Worm (Caenorhabditis elegans): ENCODE data around the gene C15H11.10.

Gene C15H11.10

ce11 chrV:14347234-14347826, 44.6 kb upstream of the C15H11.10 start, which contains the start of gene cept-2 (continued):
- no peak for TF ChIP-seq zag-1 (tag; optimal IDR thresholded peaks at IDR 0.05)
- no peak for TF ChIP-seq sdz-12 (GFP tag; optimal IDR thresholded peaks at IDR 0.05)
- peak; percentile 48; the same call in 1 of the 2 replicates for TF ChIP-seq tra-1 (GFP tag; IDR thresholded peaks at IDR 0.05)
- no peak for TF ChIP-seq dmd-8 (GFP tag; IDR thresholded peaks at IDR 0.05)
- TF ChIP-seq ceh-20 (GFP tag; IDR thresholded peaks at IDR 0.05): peak; percentile 88
- TF ChIP-seq unc-39 (tag; optimal IDR thresholded peaks at IDR 0.05): no peak
- TF ChIP-seq php-3 (GFP tag; IDR thresholded peaks at IDR 0.05): peak; percentile 53; the same call in 1 of the 2 replicates
- TF ChIP-seq nhr-237 (tag; optimal IDR thresholded peaks at IDR 0.05): no peak
- peak; percentile 70 for TF ChIP-seq zfp-2 (tag; optimal IDR thresholded peaks at IDR 0.05)
- TF ChIP-seq zip-11 (GFP tag; IDR thresholded peaks at IDR 0.05): no peak
- TF ChIP-seq set-16 (GFP tag; IDR thresholded peaks at IDR 0.05): no peak
- TF ChIP-seq Y5F2A.4 (GFP tag; optimal IDR thresholded peaks at IDR 0.05): no peak
- peak; percentile 38 for TF ChIP-seq ces-1 (GFP tag; optimal IDR thresholded peaks at IDR 0.05)
- TF ChIP-seq lin-15B (tag; optimal IDR thresholded peaks at IDR 0.05): no peak
- TF ChIP-seq unc-130 (GFP tag; optimal IDR thresholded peaks at IDR 0.05): peak; percentile 80
- peak; percentile 85 for TF ChIP-seq hlh-11 (tag; optimal IDR thresholded peaks at IDR 0.05)
- TF ChIP-seq gei-8 (GFP tag; optimal IDR thresholded peaks at IDR 0.05): no peak
- TF ChIP-seq zip-2 (tag; optimal IDR thresholded peaks at IDR 0.05): peak; percentile 59
- no peak for TF ChIP-seq F26F4.8 (GFP tag; conservative IDR thresholded peaks at IDR 0.05)
- TF ChIP-seq aha-1 (tag): peak; percentile 97
- peak; percentile 63 for TF ChIP-seq F49E8.2 (tag; optimal IDR thresholded peaks at IDR 0.05; ENCODE audit: borderline replicate concordance)
- no peak for TF ChIP-seq nhr-10 (tag; optimal IDR thresholded peaks at IDR 0.05)
- TF ChIP-seq duxl-1 (tag; optimal IDR thresholded peaks at IDR 0.05; ENCODE audit: poor library complexity): peak; percentile 92
- peak; percentile 88 for TF ChIP-seq nhr-28 (tag; optimal IDR thresholded peaks at IDR 0.05)
- TF ChIP-seq nhr-102 (tag; optimal IDR thresholded peaks at IDR 0.05): no peak
- TF ChIP-seq rbr-2 (tag; optimal IDR thresholded peaks at IDR 0.05): peak; percentile 94
- peak; percentile 89 for TF ChIP-seq dpl-1 (GFP tag; optimal IDR thresholded peaks at IDR 0.05)
- peak; percentile 80 for TF ChIP-seq hlh-30 (tag; optimal IDR thresholded peaks at IDR 0.05; ENCODE audit: insufficient read depth)
- TF ChIP-seq cey-2 (tag; optimal IDR thresholded peaks at IDR 0.05; ENCODE audit: borderline replicate concordance, insufficient read depth): no peak
- no peak for TF ChIP-seq F44E2.7 (GFP tag; IDR thresholded peaks at IDR 0.05)
- TF ChIP-seq lin-1 (GFP tag; IDR thresholded peaks at IDR 0.05): no peak
- peak; percentile 99 for TF ChIP-seq mes-2 (tag; optimal IDR thresholded peaks at IDR 0.05; ENCODE audit: poor library complexity, severe bottlenecking)
- TF ChIP-seq hif-1 (tag; optimal IDR thresholded peaks at IDR 0.05): peak in 1 of 2 experiments; percentile 85
- TF ChIP-seq saeg-2 (GFP tag; IDR thresholded peaks at IDR 0.05): no peak
- no peak for TF ChIP-seq daf-12 (tag; optimal IDR thresholded peaks at IDR 0.05)
- 0 out of 2 replicates have a peak, but pooled peaks have one; percentile 18 for TF ChIP-seq lin-29 (GFP tag; IDR thresholded peaks at IDR 0.05)
- TF ChIP-seq arid-1 (GFP tag; conservative IDR thresholded peaks at IDR 0.05): no peak
- peak; percentile 99 for TF ChIP-seq lin-38 (GFP tag; IDR thresholded peaks at IDR 0.05)
- TF ChIP-seq egl-43 (GFP tag; IDR thresholded peaks at IDR 0.05): peak; percentile 62; the same call in 1 of the 2 replicates
- TF ChIP-seq egl-27 (tag; optimal IDR thresholded peaks at IDR 0.05): no peak
- peak; percentile 100 for TF ChIP-seq nhr-6 (tag; optimal IDR thresholded peaks at IDR 0.05)
- TF ChIP-seq snpc-1.2 (GFP tag; IDR thresholded peaks at IDR 0.05): peak; percentile 58; the same call in 1 of the 2 replicates
- TF ChIP-seq jun-1 (tag; optimal IDR thresholded peaks at IDR 0.05): no peak
- TF ChIP-seq dve-1 (tag; optimal IDR thresholded peaks at IDR 0.05; ENCODE audit: insufficient read depth): peak; percentile 97
- no peak for TF ChIP-seq mxl-2 (GFP tag; conservative IDR thresholded peaks at IDR 0.05)
- no peak for TF ChIP-seq ama-1 (optimal IDR thresholded peaks at IDR 0.05)
- TF ChIP-seq nhr-25 (tag; optimal IDR thresholded peaks at IDR 0.05; ENCODE audit: borderline replicate concordance, insufficient read depth): peak; percentile 15
- TF ChIP-seq tag-97 (GFP tag; IDR thresholded peaks at IDR 0.05): no peak
- peak; percentile 95 for TF ChIP-seq nhr-77 (tag; optimal IDR thresholded peaks at IDR 0.05)
- no peak for TF ChIP-seq skn-1 (tag; optimal IDR thresholded peaks at IDR 0.05)

All from whole organism, L4 larva.